Worm (Caenorhabditis elegans): ENCODE measurements around the gene Y55B1BL.1.

DNA sequence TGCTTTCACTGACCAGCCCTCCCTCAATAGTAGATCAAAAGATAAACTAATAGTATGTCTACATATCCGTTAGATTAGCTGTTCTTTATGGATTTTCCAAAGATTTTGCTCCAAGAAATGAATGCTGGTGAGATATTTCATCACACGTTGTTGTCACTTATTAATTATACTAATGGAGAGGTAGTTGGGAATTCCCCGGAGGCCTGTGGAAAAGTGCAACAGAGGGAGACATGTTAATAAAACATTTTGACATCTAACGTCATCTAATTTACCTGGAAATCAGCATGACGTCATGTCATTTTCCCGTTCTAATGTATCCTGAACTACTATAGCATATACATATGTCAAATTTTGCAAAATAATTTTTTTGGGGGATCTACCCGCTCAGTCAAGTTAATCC, 49.2 kb upstream of the Y55B1BL.1 start:
- TF ChIP-seq unc-62 (GFP tag; optimal IDR thresholded peaks at IDR 0.05): no peak
- TF ChIP-seq ceh-39 (tag; optimal IDR thresholded peaks at IDR 0.05): no peak
- TF ChIP-seq nhr-76 (tag; optimal IDR thresholded peaks at IDR 0.05): no peak
- no peak for TF ChIP-seq ztf-11 (tag; optimal IDR thresholded peaks at IDR 0.05)
- TF ChIP-seq drap-1 (GFP tag; optimal IDR thresholded peaks at IDR 0.05): no peak
- no peak for TF ChIP-seq lin-13 (tag; optimal IDR thresholded peaks at IDR 0.05)
- no peak for TF ChIP-seq unc-39 (tag; optimal IDR thresholded peaks at IDR 0.05)
- no peak for TF ChIP-seq nhr-12 (tag; optimal IDR thresholded peaks at IDR 0.05)
